Fruit fly (Drosophila melanogaster) whole organism, pupa: ENCODE data around the gene CG3224.

Source experiments
- CG15710 ChIP-seq: fragments of 200-800 bp; sonication (Bioruptor generic); optimal IDR thresholded peaks from 2 replicates; lab custom pipeline; 2018; ENCODE audit warnings: missing biosample characterization, mild to moderate bottlenecking, missing genetic modification characterization, moderate library complexity
- CG4496 ChIP-seq: fragments of 200-800 bp; sonication (Bioruptor generic); IDR thresholded peaks from 3 replicates; pipeline ENCODE4 v1.3.6; 2022; ENCODE audit warnings: missing biosample characterization, missing genetic modification characterization
- D1 ChIP-seq: fragments of 200-800 bp; sonication (Bioruptor generic); optimal IDR thresholded peaks from 2 replicates; lab custom pipeline; 2018; ENCODE audit warnings: missing biosample characterization, mild to moderate bottlenecking, missing genetic modification characterization, moderate library complexity
- fd96Ca ChIP-seq: fragments of 200-800 bp; sonication (Bioruptor generic); IDR thresholded peaks from 3 replicates; pipeline ENCODE4 v1.3.6; 2022; ENCODE audit warnings: missing biosample characterization, missing genetic modification characterization
- rn ChIP-seq: fragments of 200-800 bp; sonication (Bioruptor generic); IDR thresholded peaks from 2 replicates; pipeline ENCODE4 v1.3.6; 2022; ENCODE audit warnings: missing biosample characterization, missing genetic modification characterization

DNA sequence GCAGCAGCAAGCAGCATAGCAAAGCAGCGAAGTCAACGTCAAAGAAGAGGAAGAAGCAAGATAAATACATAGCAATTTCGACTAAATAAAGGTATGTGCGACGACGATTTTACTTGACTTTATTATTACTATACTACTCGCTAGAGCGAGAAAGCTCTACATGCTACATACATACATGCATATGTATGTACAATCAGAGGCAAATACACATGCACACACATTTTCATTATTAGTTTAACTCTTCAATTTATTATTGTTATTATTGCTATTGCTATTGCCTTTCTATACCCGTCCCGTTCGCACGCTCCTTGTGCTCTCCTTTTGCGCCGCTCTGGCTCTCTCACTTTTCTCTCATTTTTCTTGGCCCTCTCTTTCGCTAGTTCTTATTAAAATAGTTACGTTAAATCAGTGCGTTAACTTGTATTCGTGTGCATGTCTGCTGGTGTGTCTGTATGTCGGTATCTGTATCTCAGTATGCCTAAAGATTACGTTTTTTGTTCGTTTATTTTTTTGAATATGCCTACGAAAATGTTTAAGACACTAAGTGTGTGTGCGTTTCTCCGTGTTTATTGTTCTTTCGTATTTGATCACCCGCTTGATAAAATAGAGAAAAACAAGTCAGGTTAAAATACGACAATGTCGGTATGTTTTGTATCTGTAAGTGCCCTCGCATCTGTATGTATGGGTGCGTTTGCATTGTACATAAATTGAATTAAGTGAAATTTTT lies 39.2 kb upstream of the CG3224 start:
- TF ChIP-seq D1 (tag; lab: Kevin White, UChicago) (no peak), CG15710 (tag; lab: Kevin White, UChicago) (no peak), fd96Ca (GFP tag; lab: Robert Waterston, UW) (no peak), CG4496 (GFP tag; lab: Robert Waterston, UW) (no peak), rn (GFP tag; lab: Robert Waterston, UW) (no peak)
